Fruit fly (Drosophila melanogaster): ENCODE results near the gene Diedel2.

DNA sequence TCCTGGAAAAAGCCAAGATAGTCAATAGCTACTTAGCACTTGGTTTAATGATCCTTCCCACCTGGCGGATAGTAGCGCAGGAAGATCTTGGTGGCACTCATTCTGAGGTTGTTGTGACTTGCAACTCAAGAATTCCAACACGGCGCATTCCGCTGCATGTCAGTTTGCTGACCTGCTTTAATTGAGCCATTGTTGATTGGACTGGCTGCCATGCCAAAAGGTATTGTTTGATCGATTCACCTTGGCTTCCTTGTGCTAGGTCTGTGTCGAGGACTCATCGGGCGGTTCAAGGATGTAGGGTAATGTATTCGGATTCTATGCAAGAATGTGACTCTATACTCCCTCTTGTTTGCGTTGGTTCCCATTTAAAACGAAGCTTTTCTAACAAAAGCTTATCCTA, 7.5 kb upstream of the Diedel2 start, which contains the start of gene CG7568:
- TF ChIP-seq HLH106 (tag; optimal IDR thresholded peaks at IDR 0.05) (no peak), Jra (GFP tag; optimal IDR thresholded peaks at IDR 0.05) (no peak), Abd-B (GFP tag; optimal IDR thresholded peaks at IDR 0.05) (no peak), Dif (GFP tag; optimal IDR thresholded peaks at IDR 0.05; ENCODE audit: partially characterized antibody) (no peak), lola (GFP tag; optimal IDR thresholded peaks at IDR 0.05) (no peak), h (GFP tag; optimal IDR thresholded peaks at IDR 0.05) (no peak), psq (GFP tag; optimal IDR thresholded peaks at IDR 0.05) (no peak), usp (GFP tag; optimal IDR thresholded peaks at IDR 0.05) (no peak), pan (optimal IDR thresholded peaks at IDR 0.05) (no peak), dmrt93B (GFP tag; optimal IDR thresholded peaks at IDR 0.05) (no peak)

Measured in whole organism, wandering third instar larva.